Worm (Caenorhabditis elegans) whole organism, young adult: Measurements from ENCODE around the gene Y32B12B.2.

ENCODE experiments used
- F52B5.7 ChIP-seq: sonication (generic microtip); optimal IDR thresholded peaks from 2 replicates; lab custom pipeline; 2016; ENCODE audit warnings: mild to moderate bottlenecking, missing genetic modification characterization, missing compliant biosample characterization
- ama-1 ChIP-seq, 3 experiments: fragments of 150-350 bp in 1 of 3; sonication (generic microtip) in 2 of 3; optimal IDR thresholded peaks; 2 replicates each; lab custom pipeline; 2014 to 2018; ENCODE audit warnings: missing biosample characterization in 2 of 3, missing genetic modification characterization in 2 of 3, missing genetic modification reagents in 2 of 3
- hmg-1.2 ChIP-seq: fragments of 200-800 bp; sonication (Bioruptor generic); IDR thresholded peaks from 2 replicates; pipeline ENCODE4 v1.3.6; 2022; ENCODE audit warnings: missing genetic modification reagents, missing genetic modification characterization, missing compliant biosample characterization
- mxl-1 ChIP-seq: sonication (generic microtip); optimal IDR thresholded peaks from 2 replicates; lab custom pipeline; 2016; ENCODE audit warnings: missing genetic modification characterization, missing compliant biosample characterization
- nfyb-1 ChIP-seq: fragments of 200-800 bp; sonication (Bioruptor generic); IDR thresholded peaks from 2 replicates; pipeline ENCODE4 v1.3.6; 2022; ENCODE audit warnings: missing genetic modification reagents, missing genetic modification characterization, missing compliant biosample characterization
- rpc-1 ChIP-seq, 2 experiments: fragments of 150-350 bp in 1 of 2; sonication (generic microtip) in 1 of 2; optimal IDR thresholded peaks; 2 replicates each; lab custom pipeline; 2014 to 2018; ENCODE audit warnings: missing biosample characterization in 1 of 2, missing genetic modification characterization in 1 of 2, missing genetic modification reagents in 1 of 2, missing genotype in 1 of 2
- snpc-4 ChIP-seq, 5 experiments: fragments of 150-350 bp in 1 of 5; sonication (generic microtip) in 4 of 5; optimal IDR thresholded peaks; 2 replicates each; lab custom pipeline; 2014 to 2018; ENCODE audit warnings: missing genetic modification characterization in 5 of 5, missing biosample characterization in 3 of 5, antibody characterized with exemption in 2 of 5, mild to moderate bottlenecking in 2 of 5, missing compliant biosample characterization in 2 of 5, missing genotype in 2 of 5, moderate library complexity in 2 of 5, missing genetic modification reagents in 1 of 5
- unc-62 ChIP-seq: fragments of 150-350 bp; optimal IDR thresholded peaks from 2 replicates; lab custom pipeline; 2014; ENCODE audit warnings: missing biosample characterization, missing genetic modification reagents, missing genetic modification characterization

ce11 chrV:16580424-16580823, 42.2 kb downstream of the Y32B12B.2 start, which contains the start of gene nhr-271:
- no peak for TF ChIP-seq nfyb-1 (GFP tag; lab: Robert Waterston, UW)
- TF ChIP-seq ama-1 (optimal IDR thresholded peaks at IDR 0.05; lab: Kevin White, UChicago), result no peak
- TF ChIP-seq ama-1 (GFP tag; optimal IDR thresholded peaks at IDR 0.05; lab: Kevin White, UChicago), result no peak
- TF ChIP-seq F52B5.7 (tag; lab: Kevin White, UChicago), result no peak
- no peak for TF ChIP-seq mxl-1
- no peak for TF ChIP-seq snpc-4 (GFP tag; optimal IDR thresholded peaks at IDR 0.05; lab: Kevin White, UChicago)
- no peak for TF ChIP-seq snpc-4 (tag; optimal IDR thresholded peaks at IDR 0.05; lab: Kevin White, UChicago)
- no peak for TF ChIP-seq rpc-1 (optimal IDR thresholded peaks at IDR 0.05; lab: Kevin White, UChicago)
- no peak for TF ChIP-seq rpc-1 (tag; optimal IDR thresholded peaks at IDR 0.05; lab: Kevin White, UChicago)
- no peak for TF ChIP-seq hmg-1.2 (GFP tag; lab: Robert Waterston, UW)
- no peak for TF ChIP-seq unc-62 (GFP tag; lab: Kevin White, UChicago)
